Fruit fly (Drosophila melanogaster) whole organism, embryonic: ENCODE measurements around the gene spz5.

Experiments used
- Bgb ChIP-seq: fragments of 200-800 bp; sonication (Bioruptor generic); IDR thresholded peaks from 2 replicates; pipeline ENCODE4 v1.3.6; 2022; ENCODE audit warnings: missing biosample characterization, missing genetic modification characterization; ENCODE audit not compliant: partially characterized antibody
- CG11247 ChIP-seq: fragments of 200-800 bp; sonication (Bioruptor generic); IDR thresholded peaks from 2 replicates; pipeline ENCODE4 v1.3.6; 2022; ENCODE audit warnings: missing biosample characterization, missing genetic modification characterization
- CG12391 ChIP-seq: fragments of 200-800 bp; sonication (Bioruptor generic); optimal IDR thresholded peaks from 3 replicates; lab custom pipeline; 2018; ENCODE audit warnings: missing biosample characterization, mild to moderate bottlenecking, missing genetic modification characterization, moderate library complexity
- CG14710 ChIP-seq: fragments of 200-800 bp; sonication (Bioruptor generic); optimal IDR thresholded peaks from 3 replicates; lab custom pipeline; 2019; ENCODE audit warnings: missing biosample characterization, mild to moderate bottlenecking, missing genetic modification characterization, moderate library complexity
- CG15269 ChIP-seq: fragments of 200-800 bp; sonication (Bioruptor generic); optimal IDR thresholded peaks from 2 replicates; lab custom pipeline; 2018; ENCODE audit warnings: missing biosample characterization, mild to moderate bottlenecking, missing genetic modification characterization, moderate library complexity
- CG2129 ChIP-seq: fragments of 200-800 bp; sonication (Bioruptor generic); IDR thresholded peaks from 2 replicates; pipeline ENCODE4 v1.3.6; 2022; ENCODE audit warnings: missing biosample characterization, missing genetic modification characterization; ENCODE audit not compliant: partially characterized antibody
- CG2712 ChIP-seq: fragments of 200-800 bp; optimal IDR thresholded peaks from 3 replicates; lab custom pipeline; 2019; ENCODE audit warnings: missing biosample characterization, mild to moderate bottlenecking, missing genetic modification characterization, moderate library complexity
- CG2875 ChIP-seq: fragments of 200-800 bp; sonication (Bioruptor generic); optimal IDR thresholded peaks from 2 replicates; lab custom pipeline; 2017; ENCODE audit warnings: missing biosample characterization, mild to moderate bottlenecking, missing genetic modification characterization, missing genetic modification reagents
- CG30403 ChIP-seq: fragments of 200-800 bp; sonication (Bioruptor generic); optimal IDR thresholded peaks from 3 replicates; lab custom pipeline; 2016; ENCODE audit warnings: missing biosample characterization, missing genetic modification characterization
- CG32772 ChIP-seq: fragments of 200-800 bp; sonication (Bioruptor generic); IDR thresholded peaks from 2 replicates; pipeline ENCODE4 v1.3.6; 2022; ENCODE audit warnings: missing biosample characterization, missing genetic modification characterization
- CG3281 ChIP-seq: fragments of 200-800 bp; sonication (Bioruptor generic); optimal IDR thresholded peaks from 3 replicates; lab custom pipeline; 2017; ENCODE audit warnings: missing biosample characterization, mild to moderate bottlenecking, missing genetic modification characterization
- CG4328 ChIP-seq: fragments of 200-800 bp; sonication (Bioruptor generic); optimal IDR thresholded peaks from 3 replicates; lab custom pipeline; 2017; ENCODE audit warnings: missing biosample characterization, missing genetic modification reagents, missing genetic modification characterization
- CG4820 ChIP-seq: fragments of 200-800 bp; sonication (Bioruptor generic); optimal IDR thresholded peaks from 3 replicates; lab custom pipeline; 2016; ENCODE audit warnings: missing biosample characterization, missing genetic modification characterization
- CG6272 ChIP-seq: fragments of 200-800 bp; sonication (Bioruptor generic); IDR thresholded peaks from 2 replicates; pipeline ENCODE4 v1.3.6; 2022; ENCODE audit warnings: missing biosample characterization, missing genetic modification characterization
- CG7556 ChIP-seq: fragments of 200-800 bp; sonication (Bioruptor generic); optimal IDR thresholded peaks from 2 replicates; lab custom pipeline; 2017; ENCODE audit warnings: missing biosample characterization, mild to moderate bottlenecking, missing genetic modification characterization
- CG8924 ChIP-seq: fragments of 200-800 bp; optimal IDR thresholded peaks from 3 replicates; lab custom pipeline; 2019; ENCODE audit warnings: missing biosample characterization, mild to moderate bottlenecking, missing genetic modification characterization, moderate library complexity
- CG9876 ChIP-seq: fragments of 200-800 bp; sonication (Bioruptor generic); optimal IDR thresholded peaks from 2 replicates; lab custom pipeline; 2016; ENCODE audit warnings: missing biosample characterization, missing genetic modification characterization
- Camta ChIP-seq: fragments of 200-800 bp; sonication (Bioruptor generic); optimal IDR thresholded peaks from 2 replicates; lab custom pipeline; 2016; ENCODE audit warnings: missing biosample characterization, missing genetic modification characterization
- Dbx ChIP-seq: fragments of 200-800 bp; sonication (Bioruptor generic); IDR thresholded peaks from 3 replicates; pipeline ENCODE4 v1.3.6; 2022; ENCODE audit warnings: missing biosample characterization, missing genetic modification characterization
- Gug ChIP-seq: fragments of 200-800 bp; sonication (Bioruptor generic); IDR thresholded peaks from 4 replicates; pipeline ENCODE4 v1.3.6; 2022; ENCODE audit warnings: missing biosample characterization, missing genetic modification characterization
- HHEX ChIP-seq: fragments of 200-800 bp; sonication (Bioruptor generic); optimal IDR thresholded peaks from 3 replicates; lab custom pipeline; 2017; ENCODE audit warnings: missing biosample characterization, mild to moderate bottlenecking, missing genetic modification characterization, missing genetic modification reagents
- Med ChIP-seq: fragments of 200-800 bp; sonication (Bioruptor generic); peaks from one replicate; lab custom pipeline; 2016; ENCODE audit warnings: missing biosample characterization, missing genetic modification characterization, mild to moderate bottlenecking, inconsistent platforms, moderate library complexity
- TFAM ChIP-seq: fragments of 200-800 bp; sonication (Bioruptor generic); optimal IDR thresholded peaks from 2 replicates; lab custom pipeline; 2017; ENCODE audit warnings: missing biosample characterization, missing genetic modification characterization, inconsistent platforms
- abd-A ChIP-seq: fragments of 200-800 bp; sonication (Bioruptor generic); optimal IDR thresholded peaks from 3 replicates; lab custom pipeline; 2019; ENCODE audit warnings: missing biosample characterization, mild to moderate bottlenecking, missing genetic modification characterization, moderate library complexity
- ac ChIP-seq: fragments of 200-800 bp; sonication (Bioruptor generic); optimal IDR thresholded peaks from 3 replicates; lab custom pipeline; 2017; ENCODE audit warnings: missing biosample characterization, mild to moderate bottlenecking, missing genetic modification characterization
- bcd ChIP-seq: fragments of 200-800 bp; sonication (Bioruptor generic); optimal IDR thresholded peaks from 2 replicates; lab custom pipeline; 2017; ENCODE audit warnings: missing biosample characterization, mild to moderate bottlenecking, missing genetic modification characterization
- bigmax ChIP-seq: fragments of 200-800 bp; sonication (Bioruptor generic); optimal IDR thresholded peaks from 2 replicates; lab custom pipeline; 2018; ENCODE audit warnings: missing biosample characterization, mild to moderate bottlenecking, missing genetic modification characterization
- cg ChIP-seq: fragments of 200-800 bp; sonication (Bioruptor generic); optimal IDR thresholded peaks from 3 replicates; lab custom pipeline; 2019; ENCODE audit warnings: missing biosample characterization, mild to moderate bottlenecking, missing genetic modification characterization, moderate library complexity
- chinmo ChIP-seq: fragments of 200-800 bp; sonication (Bioruptor generic); IDR thresholded peaks from 4 replicates; pipeline ENCODE4 v1.3.6; 2022; ENCODE audit warnings: missing biosample characterization, missing genetic modification characterization; ENCODE audit not compliant: partially characterized antibody
- crol ChIP-seq: fragments of 200-800 bp; sonication (Bioruptor generic); IDR thresholded peaks from 2 replicates; pipeline ENCODE4 v1.3.6; 2022; ENCODE audit warnings: missing biosample characterization, missing genetic modification characterization
- dm ChIP-seq: fragments of 200-800 bp; sonication (Bioruptor generic); optimal IDR thresholded peaks from 3 replicates; lab custom pipeline; 2016; ENCODE audit warnings: missing biosample characterization, missing genetic modification characterization
- dysf ChIP-seq: fragments of 200-800 bp; sonication (Bioruptor generic); IDR thresholded peaks from 3 replicates; pipeline ENCODE4 v1.3.6; 2022; ENCODE audit warnings: missing biosample characterization, missing genetic modification characterization
- esg ChIP-seq: fragments of 200-800 bp; sonication (Bioruptor generic); conservative IDR thresholded peaks from 2 replicates; pipeline ENCODE4 v1.3.6; 2022; ENCODE audit warnings: missing biosample characterization, missing genetic modification characterization
- jumu ChIP-seq: fragments of 200-800 bp; sonication (Bioruptor generic); optimal IDR thresholded peaks from 3 replicates; lab custom pipeline; 2016; ENCODE audit warnings: missing biosample characterization, missing genetic modification characterization
- kah ChIP-seq: fragments of 200-800 bp; sonication (Bioruptor generic); optimal IDR thresholded peaks from 2 replicates; lab custom pipeline; 2018; ENCODE audit warnings: missing biosample characterization, mild to moderate bottlenecking, missing genetic modification characterization
- lmd ChIP-seq: fragments of 200-800 bp; sonication (Bioruptor generic); IDR thresholded peaks from 2 replicates; pipeline ENCODE4 v1.3.6; 2022; ENCODE audit warnings: missing biosample characterization, missing genetic modification characterization
- lov ChIP-seq, 2 experiments: fragments of 200-800 bp in 1 of 2; fragments of >200 bp in 1 of 2; sonication (Bioruptor generic) in 1 of 2; IDR thresholded peaks in 1 of 2; optimal IDR thresholded peaks in 1 of 2; 2 replicates in 1 of 2; 3 replicates in 1 of 2; pipeline versions ENCODE4 v1.3.6 to Lab custom; 2017 to 2022; ENCODE audit warnings: missing biosample characterization in 1 of 2, missing genetic modification characterization in 1 of 2
- phol ChIP-seq: fragments of 200-800 bp; sonication (Bioruptor generic); optimal IDR thresholded peaks from 3 replicates; lab custom pipeline; 2018; ENCODE audit warnings: missing biosample characterization, mild to moderate bottlenecking, missing genetic modification characterization, moderate library complexity
- pum ChIP-seq: fragments of 200-800 bp; sonication (Bioruptor generic); optimal IDR thresholded peaks from 2 replicates; lab custom pipeline; 2016; ENCODE audit warnings: missing biosample characterization, missing genetic modification characterization
- sob ChIP-seq: fragments of 200-800 bp; sonication (Bioruptor generic); IDR thresholded peaks from 2 replicates; pipeline ENCODE4 v1.3.6; 2022; ENCODE audit warnings: missing biosample characterization, missing genetic modification characterization
- stwl ChIP-seq: fragments of 200-800 bp; sonication (Bioruptor generic); optimal IDR thresholded peaks from 3 replicates; lab custom pipeline; 2018; ENCODE audit warnings: missing biosample characterization, mild to moderate bottlenecking, missing genetic modification characterization, moderate library complexity
- sug ChIP-seq: fragments of 200-800 bp; optimal IDR thresholded peaks from 2 replicates; lab custom pipeline; 2019; ENCODE audit warnings: missing biosample characterization, mild to moderate bottlenecking, missing genetic modification characterization, moderate library complexity
- tll ChIP-seq, 2 experiments: fragments of 200-800 bp in 1 of 2; fragments of >200 bp in 1 of 2; sonication (Bioruptor generic) in 1 of 2; optimal IDR thresholded peaks; 2 replicates each; lab custom pipeline; 2017 to 2019; ENCODE audit warnings: missing biosample characterization in 2 of 2, missing genetic modification characterization in 2 of 2, mild to moderate bottlenecking in 1 of 2, moderate library complexity in 1 of 2
- usp ChIP-seq: fragments of >200 bp; optimal IDR thresholded peaks from 2 replicates; lab custom pipeline; 2017; ENCODE audit warnings: missing biosample characterization, missing genetic modification characterization
- vvl ChIP-seq: fragments of 200-800 bp; sonication (Bioruptor generic); IDR thresholded peaks from 2 replicates; pipeline ENCODE4 v1.3.6; 2022; ENCODE audit warnings: missing biosample characterization, missing genetic modification characterization
- zfh2 ChIP-seq: fragments of 200-800 bp; sonication (Bioruptor generic); optimal IDR thresholded peaks from 2 replicates; lab custom pipeline; 2016; ENCODE audit warnings: missing biosample characterization, missing genetic modification characterization

spz5 gene

dm6 chr3L:2847257-2847656 lies 44.7 kb downstream of the spz5 start (continued):
- TF ChIP-seq TFAM (GFP tag; lab: Kevin White, UChicago) (no peak), CG4820 (GFP tag; lab: Kevin White, UChicago) (no peak), CG7556 (peak; percentile 6), chinmo (no peak), jumu (GFP tag; lab: Kevin White, UChicago) (no peak), CG30403 (no peak)

dm6 chr3L:2845630-2846029 lies 46.3 kb downstream of the spz5 start:
- TF ChIP-seq bigmax (GFP tag; lab: Kevin White, UChicago) (no peak), cg (GFP tag; lab: Kevin White, UChicago) (peak; percentile 15), abd-A (tag; lab: Kevin White, UChicago) (peak; percentile 66), crol (GFP tag; lab: Robert Waterston, UW) (peak; percentile 69; the same call in 1 of the 2 replicates)

dm6 chr3L:2844913-2845610 lies 46.9 kb downstream of the spz5 start:
- TF ChIP-seq ac (GFP tag; lab: Kevin White, UChicago) (no peak), sob (peak; percentile 32; the same call in 1 of the 2 replicates), Dbx (no peak; the same call in 2 of the 3 replicates), CG3281 (GFP tag; lab: Kevin White, UChicago) (peak; percentile 43), lov (optimal IDR thresholded peaks at IDR 0.05; lab: Kevin White, UChicago) (no peak), lov (GFP tag; IDR thresholded peaks at IDR 0.05; lab: Robert Waterston, UW) (no peak), Bgb (GFP tag; lab: Robert Waterston, UW) (no peak), CG2129 (GFP tag; lab: Robert Waterston, UW) (no peak), usp (GFP tag; lab: Kevin White, UChicago) (no peak), stwl (tag; lab: Kevin White, UChicago) (no peak), CG11247 (GFP tag; lab: Robert Waterston, UW) (no peak), CG6272 (GFP tag; lab: Robert Waterston, UW) (no peak), CG32772 (GFP tag; lab: Robert Waterston, UW) (no peak), vvl (GFP tag; lab: Robert Waterston, UW) (peak; percentile 37), CG14710 (peak; percentile 1), bcd (GFP tag; lab: Kevin White, UChicago) (peak; percentile 27), Gug (GFP tag; lab: Robert Waterston, UW) (peak; percentile 12; the same call in 1 of the 4 replicates), CG15269 (tag; lab: Kevin White, UChicago) (peak; percentile 66), lmd (peak; percentile 59), dysf (GFP tag; lab: Robert Waterston, UW) (peak; percentile 60; the same call in 1 of the 3 replicates), tll (GFP tag; optimal IDR thresholded peaks at IDR 0.05; lab: Kevin White, UChicago) (no peak), CG8924 (peak; percentile 58), kah (GFP tag; lab: Kevin White, UChicago) (no peak), CG2712 (tag; lab: Kevin White, UChicago) (peak; percentile 73), dm (GFP tag; lab: Kevin White, UChicago) (no peak), esg (GFP tag; lab: Robert Waterston, UW) (peak; percentile 30; the same call in 1 of the 2 replicates), Med (GFP tag; lab: Kevin White, UChicago) (peak; percentile 58), zfh2 (GFP tag; lab: Kevin White, UChicago) (no peak), CG9876 (GFP tag; lab: Kevin White, UChicago) (no peak), sug (peak; percentile 34), CG4328 (GFP tag; lab: Kevin White, UChicago) (no peak), chinmo (no peak), pum (GFP tag; lab: Kevin White, UChicago) (no peak), HHEX (peak; percentile 26), CG12391 (tag; lab: Kevin White, UChicago) (peak; percentile 64), Camta (GFP tag; lab: Kevin White, UChicago) (no peak), phol (tag; lab: Kevin White, UChicago) (peak; percentile 34), CG2875 (GFP tag; lab: Kevin White, UChicago) (no peak)
